Fruit fly (Drosophila melanogaster) whole organism, embryonic: Measurements from ENCODE around the gene scu.

Experiments used
- Ada2b ChIP-seq: fragments of 200-800 bp; sonication (Bioruptor generic); IDR thresholded peaks from 2 replicates; pipeline ENCODE4 v1.3.6; 2022; ENCODE audit warnings: missing biosample characterization, missing genetic modification characterization
- CG10267 ChIP-seq: fragments of 200-800 bp; sonication (Bioruptor generic); optimal IDR thresholded peaks from 2 replicates; lab custom pipeline; 2018; ENCODE audit warnings: missing biosample characterization, mild to moderate bottlenecking, missing genetic modification characterization, moderate library complexity
- CG15696 ChIP-seq: fragments of 200-800 bp; sonication (Bioruptor generic); optimal IDR thresholded peaks from 2 replicates; lab custom pipeline; 2019; ENCODE audit warnings: missing biosample characterization, mild to moderate bottlenecking, missing genetic modification characterization, moderate library complexity
- CG17328 ChIP-seq: fragments of 200-800 bp; sonication (Bioruptor generic); IDR thresholded peaks from 2 replicates; pipeline ENCODE4 v1.3.6; 2022; ENCODE audit warnings: missing biosample characterization, missing genetic modification characterization
- CG17912 ChIP-seq: fragments of 200-800 bp; sonication (Bioruptor generic); optimal IDR thresholded peaks from 2 replicates; lab custom pipeline; 2018; ENCODE audit warnings: missing biosample characterization, mild to moderate bottlenecking, missing genetic modification characterization
- CG2116 ChIP-seq: fragments of 200-800 bp; sonication (Bioruptor generic); optimal IDR thresholded peaks from 3 replicates; lab custom pipeline; 2018; ENCODE audit warnings: missing biosample characterization, mild to moderate bottlenecking, missing genetic modification characterization
- CG2199 ChIP-seq: fragments of 200-800 bp; sonication (Bioruptor generic); IDR thresholded peaks from 3 replicates; pipeline ENCODE4 v1.3.6; 2022; ENCODE audit warnings: missing biosample characterization, missing genetic modification characterization
- CG33213 ChIP-seq: fragments of 200-800 bp; sonication (Bioruptor generic); optimal IDR thresholded peaks from 3 replicates; lab custom pipeline; 2016; ENCODE audit warnings: missing biosample characterization, missing genetic modification characterization
- CG3995 ChIP-seq: fragments of 200-800 bp; sonication (Bioruptor generic); optimal IDR thresholded peaks from 3 replicates; lab custom pipeline; 2016; ENCODE audit warnings: missing biosample characterization, missing genetic modification characterization
- CG7839 ChIP-seq: fragments of 200-800 bp; sonication (Bioruptor generic); optimal IDR thresholded peaks from 3 replicates; lab custom pipeline; 2018; ENCODE audit warnings: missing biosample characterization, mild to moderate bottlenecking, missing genetic modification characterization, moderate library complexity
- CG8290 ChIP-seq, 3 experiments: fragments of 200-800 bp; sonication (Bioruptor generic); optimal IDR thresholded peaks; 2 replicates each; lab custom pipeline; 2016 to 2019; ENCODE audit warnings: missing biosample characterization in 3 of 3, missing genetic modification characterization in 3 of 3, mild to moderate bottlenecking in 2 of 3, moderate library complexity in 1 of 3
- CG8388 ChIP-seq: fragments of 200-800 bp; sonication (Bioruptor generic); optimal IDR thresholded peaks from 2 replicates; lab custom pipeline; 2019; ENCODE audit warnings: missing biosample characterization, mild to moderate bottlenecking, missing genetic modification characterization, moderate library complexity
- CG9215 ChIP-seq: fragments of 200-800 bp; sonication (Bioruptor generic); IDR thresholded peaks from 2 replicates; pipeline ENCODE4 v1.3.6; 2022; ENCODE audit warnings: missing biosample characterization, missing genetic modification characterization
- CG9876 ChIP-seq: fragments of 200-800 bp; sonication (Bioruptor generic); optimal IDR thresholded peaks from 2 replicates; lab custom pipeline; 2016; ENCODE audit warnings: missing biosample characterization, missing genetic modification characterization
- D ChIP-seq, 2 experiments: fragments of 200-800 bp in 1 of 2; fragments of >200 bp in 1 of 2; sonication (Bioruptor generic) in 1 of 2; optimal IDR thresholded peaks; 2 replicates in 1 of 2; 3 replicates in 1 of 2; lab custom pipeline; 2017; ENCODE audit warnings: mild to moderate bottlenecking in 1 of 2, missing biosample characterization in 1 of 2, missing genetic modification characterization in 1 of 2, missing genetic modification reagents in 1 of 2
- Eip74EF ChIP-seq, 2 experiments: fragments of 200-800 bp in 1 of 2; fragments of >200 bp in 1 of 2; sonication (Bioruptor generic) in 1 of 2; optimal IDR thresholded peaks; 2 replicates each; lab custom pipeline; 2017 to 2019; ENCODE audit warnings: missing biosample characterization in 2 of 2, missing genetic modification characterization in 2 of 2, mild to moderate bottlenecking in 1 of 2, moderate library complexity in 1 of 2
- Gug ChIP-seq: fragments of 200-800 bp; sonication (Bioruptor generic); IDR thresholded peaks from 4 replicates; pipeline ENCODE4 v1.3.6; 2022; ENCODE audit warnings: missing biosample characterization, missing genetic modification characterization
- Lhr ChIP-seq: fragments of 200-800 bp; sonication (Bioruptor generic); optimal IDR thresholded peaks from 3 replicates; lab custom pipeline; 2017; ENCODE audit warnings: mild to moderate bottlenecking, missing biosample characterization, missing genetic modification reagents, missing genetic modification characterization
- Meics ChIP-seq: fragments of 200-800 bp; sonication (Bioruptor generic); optimal IDR thresholded peaks from 2 replicates; lab custom pipeline; 2017; ENCODE audit warnings: missing biosample characterization, mild to moderate bottlenecking, missing genetic modification characterization
- Sox102F ChIP-seq: fragments of 200-800 bp; sonication (Bioruptor generic); optimal IDR thresholded peaks from 2 replicates; lab custom pipeline; 2018; ENCODE audit warnings: missing biosample characterization, mild to moderate bottlenecking, missing genetic modification characterization, moderate library complexity
- amos ChIP-seq: fragments of 200-800 bp; sonication (Bioruptor generic); IDR thresholded peaks from 2 replicates; pipeline ENCODE4 v1.3.6; 2022; ENCODE audit warnings: missing biosample characterization, missing genetic modification characterization; ENCODE audit not compliant: partially characterized antibody
- cad ChIP-seq: fragments of >200 bp; optimal IDR thresholded peaks from 2 replicates; lab custom pipeline; 2017; ENCODE audit warnings: missing biosample characterization, missing genetic modification characterization
- crc ChIP-seq: fragments of 200-800 bp; sonication (Bioruptor generic); optimal IDR thresholded peaks from 2 replicates; lab custom pipeline; 2016; ENCODE audit warnings: missing biosample characterization, missing genetic modification characterization
- cwo ChIP-seq: fragments of 200-800 bp; sonication (Bioruptor generic); optimal IDR thresholded peaks from 3 replicates; lab custom pipeline; 2017; ENCODE audit warnings: missing biosample characterization, missing genetic modification characterization, mild to moderate bottlenecking, moderate library complexity, missing genetic modification reagents
- da ChIP-seq: fragments of 200-800 bp; sonication (Bioruptor generic); optimal IDR thresholded peaks from 2 replicates; lab custom pipeline; 2016; ENCODE audit warnings: missing biosample characterization, missing genetic modification characterization
- dmrt11E ChIP-seq: fragments of 200-800 bp; sonication (Bioruptor generic); optimal IDR thresholded peaks from 3 replicates; lab custom pipeline; 2018; ENCODE audit warnings: missing biosample characterization, mild to moderate bottlenecking, missing genetic modification characterization, moderate library complexity
- fu2 ChIP-seq: fragments of 200-800 bp; sonication (Bioruptor generic); optimal IDR thresholded peaks from 2 replicates; lab custom pipeline; 2016; ENCODE audit warnings: missing biosample characterization, missing genetic modification characterization
- gcm2 ChIP-seq: fragments of 200-800 bp; sonication (Bioruptor generic); optimal IDR thresholded peaks from 2 replicates; lab custom pipeline; 2016; ENCODE audit warnings: missing biosample characterization, missing genetic modification characterization
- gsb ChIP-seq: fragments of 200-800 bp; sonication (Bioruptor generic); IDR thresholded peaks from 2 replicates; pipeline ENCODE4 v1.3.6; 2022; ENCODE audit warnings: missing biosample characterization, missing genetic modification characterization
- jigr1 ChIP-seq: fragments of 200-800 bp; sonication (Bioruptor generic); IDR thresholded peaks from 3 replicates; pipeline ENCODE4 v1.3.6; 2022; ENCODE audit warnings: missing biosample characterization, missing genetic modification characterization
- ranshi ChIP-seq: fragments of 200-800 bp; sonication (Bioruptor generic); IDR thresholded peaks from 2 replicates; pipeline ENCODE4 v1.3.6; 2022; ENCODE audit warnings: missing biosample characterization, missing genetic modification characterization
- ssp ChIP-seq: fragments of 200-800 bp; sonication (Bioruptor generic); IDR thresholded peaks from 2 replicates; pipeline ENCODE4 v1.3.6; 2022; ENCODE audit warnings: missing biosample characterization, missing genetic modification characterization
- trem ChIP-seq: fragments of 200-800 bp; optimal IDR thresholded peaks from 3 replicates; lab custom pipeline; 2019; ENCODE audit warnings: missing biosample characterization, mild to moderate bottlenecking, missing genetic modification characterization, moderate library complexity

scu gene

dm6 chrX:18140932-18141587 is 50.0 kb downstream of the scu start (continued):
- TF ChIP-seq Meics (GFP tag; lab: Kevin White, UChicago) (no peak), crc (GFP tag; lab: Kevin White, UChicago) (no peak), D (optimal IDR thresholded peaks at IDR 0.05; lab: Kevin White, UChicago) (no peak), D (GFP tag; optimal IDR thresholded peaks at IDR 0.05; lab: Kevin White, UChicago) (no peak), CG17328 (GFP tag; lab: Robert Waterston, UW) (0 out of 2 replicates have a peak, but pooled peaks have one; percentile 11), Eip74EF (GFP tag; optimal IDR thresholded peaks at IDR 0.05; lab: Kevin White, UChicago) (no peak), jigr1 (GFP tag; lab: Robert Waterston, UW) (no peak), CG7839 (peak; percentile 51), CG10267 (tag; lab: Kevin White, UChicago) (no peak), amos (GFP tag; lab: Robert Waterston, UW) (no peak), CG8388 (GFP tag; lab: Kevin White, UChicago) (no peak), CG2116 (GFP tag; lab: Kevin White, UChicago) (no peak), ranshi (GFP tag; lab: Robert Waterston, UW) (no peak), Sox102F (GFP tag; lab: Kevin White, UChicago) (no peak), CG17912 (no peak), trem (tag; lab: Kevin White, UChicago) (no peak), ssp (no peak), da (GFP tag; lab: Kevin White, UChicago) (no peak), CG9876 (GFP tag; lab: Kevin White, UChicago) (no peak), fu2 (GFP tag; lab: Kevin White, UChicago) (no peak), dmrt11E (tag; lab: Kevin White, UChicago) (no peak), CG8290 (GFP tag; optimal IDR thresholded peaks at IDR 0.05; lab: Kevin White, UChicago) (no peak), CG8290 (tag; optimal IDR thresholded peaks at IDR 0.05; lab: Kevin White, UChicago) (no peak), CG2199 (GFP tag; lab: Robert Waterston, UW) (no peak), gcm2 (GFP tag; lab: Kevin White, UChicago) (no peak), CG3995 (no peak), cad (no peak), CG9215 (GFP tag; lab: Robert Waterston, UW) (no peak), Lhr (GFP tag; lab: Kevin White, UChicago) (no peak), Ada2b (peak; percentile 12; the same call in 1 of the 2 replicates), cwo (GFP tag; lab: Kevin White, UChicago) (no peak), Gug (peak; percentile 10; the same call in 1 of the 4 replicates), CG33213 (GFP tag; lab: Kevin White, UChicago) (no peak), gsb (no peak), CG15696 (no peak)
